Fruit fly (Drosophila melanogaster) whole organism, pupa: ENCODE results near the gene CG7272.

ENCODE experiments used
- CG13204 ChIP-seq: fragments of 200-800 bp; sonication (Bioruptor generic); optimal IDR thresholded peaks from 2 replicates; lab custom pipeline; 2018; ENCODE audit warnings: missing biosample characterization, mild to moderate bottlenecking, missing genetic modification characterization, moderate library complexity
- CG14655 ChIP-seq: fragments of 200-800 bp; sonication (Bioruptor generic); optimal IDR thresholded peaks from 3 replicates; lab custom pipeline; 2017; ENCODE audit warnings: mild to moderate bottlenecking, missing biosample characterization, missing genetic modification reagents, missing genetic modification characterization
- CG32121 ChIP-seq: fragments of 200-800 bp; sonication (Bioruptor generic); IDR thresholded peaks from 2 replicates; pipeline ENCODE4 v1.3.6; 2022; ENCODE audit warnings: missing biosample characterization, missing genetic modification characterization
- CG34367 ChIP-seq: fragments of 200-800 bp; sonication (Bioruptor generic); optimal IDR thresholded peaks from 2 replicates; lab custom pipeline; 2018; ENCODE audit warnings: missing biosample characterization, mild to moderate bottlenecking, missing genetic modification characterization
- CG4496 ChIP-seq: fragments of 200-800 bp; sonication (Bioruptor generic); IDR thresholded peaks from 3 replicates; pipeline ENCODE4 v1.3.6; 2022; ENCODE audit warnings: missing biosample characterization, missing genetic modification characterization
- CG9948 ChIP-seq: fragments of 200-800 bp; sonication (Bioruptor generic); optimal IDR thresholded peaks from 2 replicates; lab custom pipeline; 2018; ENCODE audit warnings: missing biosample characterization, mild to moderate bottlenecking, missing genetic modification characterization, moderate library complexity
- D1 ChIP-seq: fragments of 200-800 bp; sonication (Bioruptor generic); optimal IDR thresholded peaks from 2 replicates; lab custom pipeline; 2018; ENCODE audit warnings: missing biosample characterization, mild to moderate bottlenecking, missing genetic modification characterization, moderate library complexity
- EcR ChIP-seq: fragments of 200-800 bp; sonication (Bioruptor generic); optimal IDR thresholded peaks from 3 replicates; lab custom pipeline; 2019; ENCODE audit warnings: missing biosample characterization, missing genetic modification characterization, mild to moderate bottlenecking, moderate library complexity, missing genetic modification reagents
- Ets98B ChIP-seq: fragments of 200-800 bp; sonication (Bioruptor generic); IDR thresholded peaks from 2 replicates; pipeline ENCODE4 v1.3.6; 2022; ENCODE audit warnings: missing biosample characterization, missing genetic modification characterization
- Pif1A ChIP-seq: fragments of 200-800 bp; sonication (Bioruptor generic); optimal IDR thresholded peaks from 3 replicates; lab custom pipeline; 2016; ENCODE audit warnings: missing biosample characterization, missing genetic modification characterization
- Pif1B ChIP-seq: fragments of 200-800 bp; sonication (Bioruptor generic); optimal IDR thresholded peaks from 3 replicates; lab custom pipeline; 2016; ENCODE audit warnings: missing biosample characterization, missing genetic modification characterization
- fd96Ca ChIP-seq: fragments of 200-800 bp; sonication (Bioruptor generic); IDR thresholded peaks from 3 replicates; pipeline ENCODE4 v1.3.6; 2022; ENCODE audit warnings: missing biosample characterization, missing genetic modification characterization
- gl ChIP-seq: fragments of 200-800 bp; sonication (Bioruptor generic); optimal IDR thresholded peaks from 2 replicates; lab custom pipeline; 2018; ENCODE audit warnings: missing biosample characterization, mild to moderate bottlenecking, missing genetic modification characterization
- rn ChIP-seq: fragments of 200-800 bp; sonication (Bioruptor generic); IDR thresholded peaks from 2 replicates; pipeline ENCODE4 v1.3.6; 2022; ENCODE audit warnings: missing biosample characterization, missing genetic modification characterization

DNA sequence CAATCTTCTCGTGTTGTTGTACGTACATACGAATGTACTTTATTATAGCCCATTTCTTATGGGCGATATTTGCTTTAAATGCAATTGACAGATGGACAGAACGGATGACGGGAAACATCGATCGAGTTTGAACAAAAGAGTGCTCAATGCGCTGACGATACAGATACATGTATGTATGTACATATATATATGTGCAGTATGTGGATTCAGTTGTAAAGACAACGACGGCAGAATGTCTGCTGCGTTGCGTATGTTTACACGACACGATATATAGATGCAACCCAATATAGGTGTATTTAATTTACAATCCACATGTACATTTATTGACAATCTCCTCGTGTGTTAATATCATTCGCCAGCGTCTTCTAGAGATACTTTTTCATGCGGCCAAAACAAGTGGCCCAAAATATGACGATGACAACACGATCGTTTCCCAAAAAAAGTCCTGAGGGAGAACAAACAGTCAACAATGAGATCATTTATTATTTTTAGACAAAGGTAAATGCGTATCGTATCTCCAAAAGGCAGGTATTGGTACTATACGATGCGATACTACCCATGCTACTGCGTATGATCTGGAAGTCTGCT lies 30.0 kb downstream of the CG7272 start:
- TF ChIP-seq CG34367 (tag; lab: Kevin White, UChicago) = no peak
- no peak for TF ChIP-seq CG13204 (GFP tag; lab: Kevin White, UChicago)
- TF ChIP-seq CG9948 (tag; lab: Kevin White, UChicago) = no peak
- no peak for TF ChIP-seq fd96Ca (GFP tag; lab: Robert Waterston, UW)
- peak; percentile 23 for TF ChIP-seq EcR (GFP tag; lab: Kevin White, UChicago)
- no peak for TF ChIP-seq D1
- no peak for TF ChIP-seq Pif1A (GFP tag; lab: Kevin White, UChicago)
- TF ChIP-seq gl (tag; lab: Kevin White, UChicago) = peak; percentile 30
- no peak for TF ChIP-seq Pif1B
- no peak for TF ChIP-seq CG32121 (GFP tag; lab: Robert Waterston, UW)
- TF ChIP-seq rn (GFP tag; lab: Robert Waterston, UW) = no peak
- no peak for TF ChIP-seq Ets98B
- no peak for TF ChIP-seq CG4496 (GFP tag; lab: Robert Waterston, UW)
- no peak for TF ChIP-seq CG14655 (GFP tag; lab: Kevin White, UChicago)
